Fruit fly (Drosophila melanogaster) whole organism, prepupa: ENCODE measurements around the gene CG31952.

Source experiments
- CG11294 ChIP-seq: fragments of 200-800 bp; sonication (Bioruptor generic); IDR thresholded peaks from 2 replicates; pipeline ENCODE4 v1.3.6; 2022; ENCODE audit warnings: missing biosample characterization, missing genetic modification characterization
- CG15336 ChIP-seq: fragments of 200-800 bp; sonication (Bioruptor generic); IDR thresholded peaks from 2 replicates; pipeline ENCODE4 v1.3.6; 2022; ENCODE audit warnings: missing biosample characterization, missing genetic modification characterization
- CG16779 ChIP-seq: fragments of 200-800 bp; sonication (Bioruptor generic); optimal IDR thresholded peaks from 3 replicates; lab custom pipeline; 2017; ENCODE audit warnings: missing biosample characterization, mild to moderate bottlenecking, missing genetic modification characterization
- CG6854 ChIP-seq: fragments of 200-800 bp; sonication (Bioruptor generic); optimal IDR thresholded peaks from 2 replicates; lab custom pipeline; 2017; ENCODE audit warnings: missing biosample characterization, mild to moderate bottlenecking, missing genetic modification characterization
- CG9139 ChIP-seq: fragments of 200-800 bp; sonication (Bioruptor generic); optimal IDR thresholded peaks from 3 replicates; lab custom pipeline; 2017; ENCODE audit warnings: missing biosample characterization, mild to moderate bottlenecking, missing genetic modification characterization
- Lpt ChIP-seq: fragments of 200-800 bp; sonication (Bioruptor generic); optimal IDR thresholded peaks from 3 replicates; lab custom pipeline; 2016; ENCODE audit warnings: missing biosample characterization, missing genetic modification characterization
- cyc ChIP-seq: fragments of 200-800 bp; sonication (Bioruptor generic); optimal IDR thresholded peaks from 3 replicates; lab custom pipeline; 2016; ENCODE audit warnings: missing biosample characterization, missing genetic modification characterization
- ss ChIP-seq, 2 experiments: fragments of 200-800 bp; sonication (Bioruptor generic); optimal IDR thresholded peaks; 2 replicates in 1 of 2; 3 replicates in 1 of 2; lab custom pipeline; 2017 to 2018; ENCODE audit warnings: mild to moderate bottlenecking in 2 of 2, missing biosample characterization in 2 of 2, missing genetic modification characterization in 2 of 2, moderate library complexity in 1 of 2

dm6 chr2L:3449555-3450320 is 33.2 kb downstream of the CG31952 start, which contains the start of gene Snx1:
- TF ChIP-seq Lpt (GFP tag; lab: Kevin White, UChicago) (no peak), CG11294 (GFP tag; lab: Robert Waterston, UW) (no peak), ss (GFP tag; optimal IDR thresholded peaks at IDR 0.05; lab: Kevin White, UChicago) (no peak), CG9139 (GFP tag; lab: Kevin White, UChicago) (no peak), cyc (GFP tag; lab: Kevin White, UChicago) (no peak), CG15336 (GFP tag; lab: Robert Waterston, UW) (no peak), CG16779 (no peak), CG6854 (GFP tag; lab: Kevin White, UChicago) (no peak)
